Fruit fly (Drosophila melanogaster): Measurements from ENCODE around the gene CG46525.

The CG46525 gene

dm6 chr3L:17486794-17487726 is 12.0 kb downstream of the CG46525 start, which contains the start of gene Oatp74D (continued):
- no peak for TF ChIP-seq CG11085 (GFP tag; IDR thresholded peaks at IDR 0.05)
- TF ChIP-seq CG7839 (tag; optimal IDR thresholded peaks at IDR 0.05), result no peak
- TF ChIP-seq CG7271 (tag; optimal IDR thresholded peaks at IDR 0.05), result no peak
- TF ChIP-seq CG1233 (GFP tag; optimal IDR thresholded peaks at IDR 0.05), result peak; percentile 73
- 0 out of 3 replicates have a peak, but pooled peaks have one; percentile 5 for TF ChIP-seq Opbp (GFP tag; IDR thresholded peaks at IDR 0.05; ENCODE audit: partially characterized antibody)
- TF ChIP-seq lola (GFP tag; optimal IDR thresholded peaks at IDR 0.05), result peak in 2 of 3 experiments; percentile 17 to 31
- peak; percentile 18 for TF ChIP-seq Sox102F (GFP tag; optimal IDR thresholded peaks at IDR 0.05)
- TF ChIP-seq stc (GFP tag; IDR thresholded peaks at IDR 0.05), result peak; percentile 33; the same call in 1 of the 2 replicates
- TF ChIP-seq gem (tag; optimal IDR thresholded peaks at IDR 0.05), result peak; percentile 11
- TF ChIP-seq Doc2 (GFP tag; IDR thresholded peaks at IDR 0.05), result no peak
- TF ChIP-seq stwl (tag; optimal IDR thresholded peaks at IDR 0.05), result no peak
- no peak for TF ChIP-seq tll (GFP tag; optimal IDR thresholded peaks at IDR 0.05)
- TF ChIP-seq HmgZ (tag; optimal IDR thresholded peaks at IDR 0.05), result peak; percentile 69
- TF ChIP-seq danr (GFP tag; IDR thresholded peaks at IDR 0.05), result no peak
- peak; percentile 43; the same call in 1 of the 2 replicates for TF ChIP-seq CG5953 (GFP tag; IDR thresholded peaks at IDR 0.05)
- no peak for TF ChIP-seq p53 (GFP tag; optimal IDR thresholded peaks at IDR 0.05)
- peak; percentile 5 for TF ChIP-seq pho (GFP tag; optimal IDR thresholded peaks at IDR 0.05)
- peak; percentile 68; the same call in 1 of the 2 replicates for TF ChIP-seq CG13287 (GFP tag; IDR thresholded peaks at IDR 0.05; ENCODE audit: partially characterized antibody)
- no peak; the same call in 1 of the 2 replicates for TF ChIP-seq wdn (GFP tag; IDR thresholded peaks at IDR 0.05)
- no peak for TF ChIP-seq Fer2 (tag; optimal IDR thresholded peaks at IDR 0.05)
- peak; percentile 77 for TF ChIP-seq CG12769 (tag; optimal IDR thresholded peaks at IDR 0.05)
- peak in 1 of 2 experiments; percentile 51 for TF ChIP-seq Eip74EF (GFP tag; optimal IDR thresholded peaks at IDR 0.05)
- no peak for TF ChIP-seq Hsf (GFP tag; optimal IDR thresholded peaks at IDR 0.05)
- TF ChIP-seq CG4820 (GFP tag; optimal IDR thresholded peaks at IDR 0.05), result no peak
- no peak for TF ChIP-seq CG18764 (GFP tag; optimal IDR thresholded peaks at IDR 0.05)
- peak; percentile 0 for TF ChIP-seq Nf-YB (GFP tag; optimal IDR thresholded peaks at IDR 0.05)
- TF ChIP-seq CG7987 (GFP tag; optimal IDR thresholded peaks at IDR 0.05), result peak; percentile 71
- peak; percentile 65 for TF ChIP-seq CG15696 (tag; optimal IDR thresholded peaks at IDR 0.05)
- TF ChIP-seq D (optimal IDR thresholded peaks at IDR 0.05), result no peak
- peak; percentile 63 for TF ChIP-seq D (GFP tag; optimal IDR thresholded peaks at IDR 0.05)
- peak; percentile 33 for TF ChIP-seq CG18262 (tag; optimal IDR thresholded peaks at IDR 0.05)
- TF ChIP-seq CG11093 (GFP tag; IDR thresholded peaks at IDR 0.05), result no peak
- TF ChIP-seq Oli (tag; optimal IDR thresholded peaks at IDR 0.05), result peak; percentile 12
- peak; percentile 11 for TF ChIP-seq CG12155 (GFP tag; optimal IDR thresholded peaks at IDR 0.05)
- TF ChIP-seq unpg (GFP tag; optimal IDR thresholded peaks at IDR 0.05), result peak; percentile 48
- TF ChIP-seq Bgb (GFP tag; IDR thresholded peaks at IDR 0.05; ENCODE audit: partially characterized antibody), result peak; percentile 68; the same call in 1 of the 2 replicates
- no peak for TF ChIP-seq Vsx1 (GFP tag; optimal IDR thresholded peaks at IDR 0.05)
- peak; percentile 98 for TF ChIP-seq CG3163 (GFP tag; optimal IDR thresholded peaks at IDR 0.05)
- TF ChIP-seq Trl (optimal IDR thresholded peaks at IDR 0.05), result peak; percentile 98 to 99
- TF ChIP-seq Trl (GFP tag; optimal IDR thresholded peaks at IDR 0.05), result peak; percentile 48
- TF ChIP-seq psq (GFP tag; optimal IDR thresholded peaks at IDR 0.05), result no peak
- no peak for TF ChIP-seq Dek (tag; optimal IDR thresholded peaks at IDR 0.05)
- TF ChIP-seq B-H1 (GFP tag; IDR thresholded peaks at IDR 0.05), result no peak; the same call in 2 of the 3 replicates
- peak; percentile 49 for TF ChIP-seq grn (GFP tag; optimal IDR thresholded peaks at IDR 0.05)
- peak; percentile 41; the same call in 1 of the 3 replicates for TF ChIP-seq CG6175 (GFP tag; IDR thresholded peaks at IDR 0.05)
- peak; percentile 74 for TF ChIP-seq CG12071 (GFP tag; optimal IDR thresholded peaks at IDR 0.05)
- no peak for TF ChIP-seq ham (GFP tag; IDR thresholded peaks at IDR 0.05)
